Fruit fly (Drosophila melanogaster): Measurements from ENCODE around the gene spz5.

The spz5 gene

DNA sequence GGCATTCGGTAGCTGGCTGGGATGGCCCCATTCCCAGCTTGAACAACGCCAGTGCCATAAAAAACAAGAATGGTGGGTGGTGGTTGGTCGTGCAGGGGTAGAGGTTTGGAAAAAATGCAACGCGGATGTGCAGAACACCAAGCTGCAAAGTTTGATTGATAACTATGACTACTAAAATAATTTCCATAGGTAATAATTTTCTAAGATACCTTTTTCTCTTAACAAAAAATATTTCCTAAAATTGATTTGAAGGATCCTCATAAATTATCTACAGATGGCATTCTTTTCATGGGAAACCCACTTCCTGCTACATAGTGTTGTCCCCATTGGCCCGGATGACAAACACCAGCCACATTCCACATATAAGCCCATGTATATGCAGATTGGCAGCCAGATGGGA, 43.7 kb downstream of the spz5 start (continued):
- TF ChIP-seq CG10669 (GFP tag; optimal IDR thresholded peaks at IDR 0.05), result peak; percentile 26
- TF ChIP-seq CG11294 (GFP tag; IDR thresholded peaks at IDR 0.05), result no peak
- TF ChIP-seq fd59A (GFP tag; optimal IDR thresholded peaks at IDR 0.05), result no peak
- no peak for TF ChIP-seq pdm3 (GFP tag; optimal IDR thresholded peaks at IDR 0.05)
- no peak for TF ChIP-seq CG11762 (GFP tag; optimal IDR thresholded peaks at IDR 0.05; ENCODE audit: insufficient read depth)
- no peak for TF ChIP-seq CG1621 (tag; optimal IDR thresholded peaks at IDR 0.05)
- TF ChIP-seq Ets96B (tag; optimal IDR thresholded peaks at IDR 0.05), result peak; percentile 48
- peak; percentile 33 for TF ChIP-seq Hr4 (GFP tag; optimal IDR thresholded peaks at IDR 0.05)
- no peak for TF ChIP-seq Eip93F (GFP tag; optimal IDR thresholded peaks at IDR 0.05)
- TF ChIP-seq fd85E (GFP tag; optimal IDR thresholded peaks at IDR 0.05), result no peak

DNA sequence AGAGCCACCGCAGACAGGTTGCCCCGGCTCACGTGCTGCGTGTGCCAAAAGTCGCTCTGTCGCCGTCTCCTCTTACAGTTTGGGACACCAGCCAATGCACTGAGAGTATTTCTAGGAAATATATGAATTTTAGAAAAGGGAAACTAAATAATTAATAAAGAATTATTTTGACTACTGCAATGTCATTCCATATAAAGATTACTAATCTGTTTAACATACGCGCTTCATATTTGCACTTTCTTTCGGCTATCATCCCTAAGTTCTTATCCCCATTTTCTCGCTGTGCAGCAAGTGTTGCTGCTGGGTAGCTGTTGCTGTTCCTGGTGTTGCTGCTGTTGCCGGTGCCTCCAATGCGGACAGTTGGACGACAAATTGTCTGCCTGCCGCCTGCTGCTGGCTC, 44.7 kb downstream of the spz5 start:
- TF ChIP-seq CG8319 (GFP tag; optimal IDR thresholded peaks at IDR 0.05), result peak; percentile 82
- TF ChIP-seq CG11902 (GFP tag; optimal IDR thresholded peaks at IDR 0.05), result peak; percentile 82
- peak; percentile 89 for TF ChIP-seq acj6 (GFP tag; optimal IDR thresholded peaks at IDR 0.05)
- peak; percentile 91 for TF ChIP-seq net (GFP tag; optimal IDR thresholded peaks at IDR 0.05)
- no peak for TF ChIP-seq Hr38 (GFP tag; optimal IDR thresholded peaks at IDR 0.05)
- peak; percentile 87 for TF ChIP-seq Hr39 (GFP tag; optimal IDR thresholded peaks at IDR 0.05)
- TF ChIP-seq CG8119 (GFP tag; IDR thresholded peaks at IDR 0.05), result peak; percentile 93
- TF ChIP-seq fd85E (GFP tag; optimal IDR thresholded peaks at IDR 0.05), result peak; percentile 47
- peak; percentile 81 to 83 for TF ChIP-seq salr (GFP tag; optimal IDR thresholded peaks at IDR 0.05)
- peak; percentile 88 for TF ChIP-seq dsx (GFP tag; optimal IDR thresholded peaks at IDR 0.05; ENCODE audit: poor library complexity, severe bottlenecking)
- TF ChIP-seq Hr4 (GFP tag; optimal IDR thresholded peaks at IDR 0.05), result peak; percentile 94
- peak; percentile 87 for TF ChIP-seq cyc (GFP tag; optimal IDR thresholded peaks at IDR 0.05)
- peak; percentile 87 for TF ChIP-seq Sox102F (GFP tag; optimal IDR thresholded peaks at IDR 0.05)
- TF ChIP-seq CG1621 (tag; optimal IDR thresholded peaks at IDR 0.05), result peak; percentile 85
- TF ChIP-seq spab (GFP tag; optimal IDR thresholded peaks at IDR 0.05), result peak; percentile 90
- TF ChIP-seq eg (GFP tag; IDR thresholded peaks at IDR 0.05), result peak; percentile 88
- peak; percentile 93 for TF ChIP-seq Met (GFP tag; optimal IDR thresholded peaks at IDR 0.05)
- peak; percentile 54 for TF ChIP-seq Blimp-1 (GFP tag; optimal IDR thresholded peaks at IDR 0.05)
- peak; percentile 89 for TF ChIP-seq pdm3 (GFP tag; optimal IDR thresholded peaks at IDR 0.05)
- TF ChIP-seq Ets96B (tag; optimal IDR thresholded peaks at IDR 0.05), result peak; percentile 90
- peak; percentile 88 for TF ChIP-seq CG8632 (GFP tag; optimal IDR thresholded peaks at IDR 0.05)
- TF ChIP-seq esn (GFP tag; optimal IDR thresholded peaks at IDR 0.05), result peak; percentile 93
- peak; percentile 90 for TF ChIP-seq CG15336 (GFP tag; IDR thresholded peaks at IDR 0.05)
- peak; percentile 86 for TF ChIP-seq fd59A (GFP tag; optimal IDR thresholded peaks at IDR 0.05)
- peak; percentile 89 for TF ChIP-seq CG3032 (tag; optimal IDR thresholded peaks at IDR 0.05)
- TF ChIP-seq Lpt (GFP tag; optimal IDR thresholded peaks at IDR 0.05), result peak; percentile 83
- TF ChIP-seq CG3919 (GFP tag; optimal IDR thresholded peaks at IDR 0.05), result peak; percentile 94
- TF ChIP-seq ss (GFP tag; optimal IDR thresholded peaks at IDR 0.05), result peak; percentile 82 to 87
- peak; percentile 71 for TF ChIP-seq CG6854 (GFP tag; optimal IDR thresholded peaks at IDR 0.05)
- TF ChIP-seq CG31627 (GFP tag; optimal IDR thresholded peaks at IDR 0.05), result peak; percentile 85
- TF ChIP-seq CG11294 (GFP tag; IDR thresholded peaks at IDR 0.05), result peak; percentile 61
- peak; percentile 98 for TF ChIP-seq svp (GFP tag)
- TF ChIP-seq CG34406 (GFP tag; optimal IDR thresholded peaks at IDR 0.05), result peak; percentile 88
- peak; percentile 90 for TF ChIP-seq achi (GFP tag; optimal IDR thresholded peaks at IDR 0.05)
- TF ChIP-seq Sox14 (GFP tag; optimal IDR thresholded peaks at IDR 0.05), result peak; percentile 90
- peak; percentile 84 for TF ChIP-seq CG6276 (GFP tag; optimal IDR thresholded peaks at IDR 0.05)
- peak; percentile 69 for TF ChIP-seq Gug (GFP tag; IDR thresholded peaks at IDR 0.05)
- TF ChIP-seq Eip78C (GFP tag), result peak; percentile 99
- TF ChIP-seq CG10631 (GFP tag; optimal IDR thresholded peaks at IDR 0.05), result peak; percentile 91
- TF ChIP-seq OdsH (GFP tag; optimal IDR thresholded peaks at IDR 0.05), result peak; percentile 93
- TF ChIP-seq dac (GFP tag; optimal IDR thresholded peaks at IDR 0.05), result peak; percentile 77
- peak; percentile 87 for TF ChIP-seq CG4318 (GFP tag; optimal IDR thresholded peaks at IDR 0.05)
- peak; percentile 87 for TF ChIP-seq Smox (GFP tag; optimal IDR thresholded peaks at IDR 0.05)
- peak; percentile 93 for TF ChIP-seq Eip75B (GFP tag; optimal IDR thresholded peaks at IDR 0.05)
- TF ChIP-seq CG32006 (GFP tag; optimal IDR thresholded peaks at IDR 0.05), result peak; percentile 93
- TF ChIP-seq CG6792 (GFP tag; optimal IDR thresholded peaks at IDR 0.05), result peak; percentile 91
